Worm (Caenorhabditis elegans) whole organism, L2 larva: ENCODE results near the gene ZK945.4.

Experiments used
- F13H6.1 ChIP-seq: sonication (generic microtip); optimal IDR thresholded peaks from 2 replicates; lab custom pipeline; 2016; ENCODE audit warnings: missing genetic modification characterization, missing compliant biosample characterization
- ZK546.5 ChIP-seq: sonication (generic microtip); optimal IDR thresholded peaks from 2 replicates; lab custom pipeline; 2017; ENCODE audit warnings: missing biosample characterization, missing genetic modification characterization
- egl-27 ChIP-seq: sonication (generic microtip); optimal IDR thresholded peaks from 3 replicates; lab custom pipeline; 2017; ENCODE audit warnings: missing biosample characterization, missing genetic modification reagents, missing genetic modification characterization
- elt-3 ChIP-seq: sonication (generic microtip); optimal IDR thresholded peaks from 2 replicates; lab custom pipeline; 2017; ENCODE audit warnings: missing biosample characterization, missing genetic modification characterization
- fos-1 ChIP-seq: fragments of 150-350 bp; optimal IDR thresholded peaks from 2 replicates; lab custom pipeline; 2014; ENCODE audit warnings: missing biosample characterization, missing genetic modification characterization
- lsy-2 ChIP-seq, 2 experiments: fragments of 150-350 bp in 1 of 2; sonication (generic microtip) in 1 of 2; optimal IDR thresholded peaks; 2 replicates each; lab custom pipeline; 2014 to 2017; ENCODE audit warnings: missing biosample characterization in 2 of 2, missing genetic modification characterization in 2 of 2
- mab-5 ChIP-seq: fragments of 150-350 bp; optimal IDR thresholded peaks from 2 replicates; lab custom pipeline; 2014; ENCODE audit warnings: missing biosample characterization, missing genetic modification characterization
- mdl-1 ChIP-seq, 2 experiments: fragments of 150-350 bp in 1 of 2; sonication (generic microtip) in 1 of 2; optimal IDR thresholded peaks; 2 replicates each; lab custom pipeline; 2017; ENCODE audit warnings: missing biosample characterization in 2 of 2, missing genetic modification characterization in 2 of 2
- nhr-10 ChIP-seq: sonication (generic microtip); optimal IDR thresholded peaks from 2 replicates; lab custom pipeline; 2017; ENCODE audit warnings: missing biosample characterization, missing genetic modification characterization
- skn-1 ChIP-seq: sonication (generic microtip); optimal IDR thresholded peaks from 2 replicates; lab custom pipeline; 2017; ENCODE audit warnings: missing biosample characterization, missing genetic modification characterization
- unc-39 ChIP-seq: fragments of 150-350 bp; optimal IDR thresholded peaks from 2 replicates; lab custom pipeline; 2014; ENCODE audit warnings: missing biosample characterization, missing genetic modification characterization
- unc-62 ChIP-seq: fragments of 150-350 bp; optimal IDR thresholded peaks from 2 replicates; lab custom pipeline; 2014; ENCODE audit warnings: missing biosample characterization, missing genetic modification reagents, missing genetic modification characterization

ce11 chrII:10122465-10122864 is 17.0 kb upstream of the ZK945.4 start, which contains the start of gene F27E5.7:
- TF ChIP-seq mdl-1 (tag; optimal IDR thresholded peaks at IDR 0.05; lab: Kevin White, UChicago) (no peak), ZK546.5 (tag; lab: Kevin White, UChicago) (no peak), egl-27 (tag; lab: Kevin White, UChicago) (no peak), fos-1 (tag; lab: Kevin White, UChicago) (no peak), skn-1 (tag; lab: Kevin White, UChicago) (no peak), F13H6.1 (tag; lab: Kevin White, UChicago) (no peak), elt-3 (tag; lab: Kevin White, UChicago) (no peak), mab-5 (tag; lab: Kevin White, UChicago) (no peak), nhr-10 (no peak), unc-62 (no peak), unc-39 (no peak), lsy-2 (tag; optimal IDR thresholded peaks at IDR 0.05; lab: Kevin White, UChicago) (no peak)
